Worm (Caenorhabditis elegans) whole organism, late embryonic: Measurements from ENCODE around the gene aco-2.

Experiments used
- F13H6.1 ChIP-seq: sonication (generic microtip); optimal IDR thresholded peaks from 2 replicates; lab custom pipeline; 2016; ENCODE audit warnings: missing genetic modification characterization, missing compliant biosample characterization
- T23F11.4 ChIP-seq: fragments of 200-800 bp; sonication (Bioruptor generic); optimal IDR thresholded peaks from 2 replicates; lab custom pipeline; 2018; ENCODE audit warnings: mild to moderate bottlenecking, missing genetic modification characterization, missing compliant biosample characterization
- ceh-14 ChIP-seq: sonication (generic microtip); optimal IDR thresholded peaks from 2 replicates; lab custom pipeline; 2016; ENCODE audit warnings: missing genotype, missing genetic modification characterization, missing compliant biosample characterization
- ceh-22 ChIP-seq: sonication (generic microtip); optimal IDR thresholded peaks from 2 replicates; lab custom pipeline; 2017; ENCODE audit warnings: missing biosample characterization, missing genetic modification characterization
- elt-2 ChIP-seq: sonication (generic microtip); optimal IDR thresholded peaks from 2 replicates; lab custom pipeline; 2016; ENCODE audit warnings: missing genetic modification reagents, missing genetic modification characterization, missing compliant biosample characterization
- ets-4 ChIP-seq: sonication (generic microtip); optimal IDR thresholded peaks from 2 replicates; lab custom pipeline; 2016; ENCODE audit warnings: missing genetic modification characterization, missing compliant biosample characterization
- hlh-15 ChIP-seq: sonication (generic microtip); optimal IDR thresholded peaks from 2 replicates; lab custom pipeline; 2016; ENCODE audit warnings: missing genetic modification characterization, missing compliant biosample characterization
- nfya-1 ChIP-seq: sonication (generic microtip); optimal IDR thresholded peaks from 2 replicates; lab custom pipeline; 2017; ENCODE audit warnings: missing genetic modification characterization, mild to moderate bottlenecking, missing compliant biosample characterization, antibody characterized with exemption, moderate library complexity
- nhr-11 ChIP-seq: fragments of 150-350 bp; optimal IDR thresholded peaks from 2 replicates; lab custom pipeline; 2014; ENCODE audit warnings: missing biosample characterization, missing genetic modification characterization
- pha-4 ChIP-seq: fragments of 150-350 bp; optimal IDR thresholded peaks from 2 replicates; lab custom pipeline; 2018; ENCODE audit warnings: missing biosample characterization, missing genetic modification reagents, missing genetic modification characterization
- pqm-1 ChIP-seq: sonication (generic microtip); optimal IDR thresholded peaks from 2 replicates; lab custom pipeline; 2016; ENCODE audit warnings: missing genetic modification characterization, missing compliant biosample characterization
- rnt-1 ChIP-seq: sonication (generic microtip); optimal IDR thresholded peaks from 2 replicates; lab custom pipeline; 2016; ENCODE audit warnings: missing genetic modification characterization, missing compliant biosample characterization
- sdc-2 ChIP-seq: sonication (generic microtip); optimal IDR thresholded peaks from 2 replicates; lab custom pipeline; 2016; ENCODE audit warnings: missing genotype, missing genetic modification characterization, missing compliant biosample characterization
- tbx-7 ChIP-seq: sonication (generic microtip); optimal IDR thresholded peaks from 2 replicates; lab custom pipeline; 2016; ENCODE audit warnings: missing genotype, missing genetic modification characterization, missing compliant biosample characterization

DNA sequence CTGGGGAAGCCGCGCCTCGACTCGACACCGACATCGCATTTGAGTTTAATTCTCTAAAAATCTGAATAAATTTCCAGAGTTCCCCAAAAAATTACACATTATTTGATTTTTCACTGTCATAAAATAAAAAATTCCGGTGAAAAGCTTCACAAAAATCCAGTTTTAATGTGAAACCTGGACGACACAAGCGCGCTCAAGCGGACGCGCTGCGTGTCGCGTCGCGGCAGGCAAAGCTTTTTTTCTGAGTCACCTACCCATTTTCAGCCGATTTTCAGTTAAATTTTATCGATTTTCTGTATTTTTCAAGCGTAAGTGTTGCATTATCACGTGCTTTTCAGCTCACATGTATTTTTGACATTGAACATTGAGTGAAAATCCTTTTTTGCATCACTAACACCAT is 36.3 kb downstream of the aco-2 start, which contains the start of gene cit-1.1:
- TF ChIP-seq F13H6.1 (tag; lab: Kevin White, UChicago) = no peak
- TF ChIP-seq sdc-2 = no peak
- TF ChIP-seq tbx-7 = no peak
- TF ChIP-seq ceh-22 = no peak
- TF ChIP-seq hlh-15 (tag; lab: Kevin White, UChicago) = no peak
- TF ChIP-seq pqm-1 (tag; lab: Kevin White, UChicago) = no peak
- TF ChIP-seq nhr-11 (tag; lab: Kevin White, UChicago) = no peak
- TF ChIP-seq ets-4 (tag; lab: Kevin White, UChicago) = no peak
- TF ChIP-seq pha-4 = no peak
- TF ChIP-seq T23F11.4 = no peak
- TF ChIP-seq elt-2 (tag; lab: Kevin White, UChicago) = no peak
- TF ChIP-seq nfya-1 = no peak
- no peak for TF ChIP-seq rnt-1 (tag; lab: Kevin White, UChicago)
- TF ChIP-seq ceh-14 (tag; lab: Kevin White, UChicago) = no peak
